Fruit fly (Drosophila melanogaster) whole organism, embryonic: ENCODE measurements around the gene CG10660.

ENCODE experiments used
- ATbp ChIP-seq: fragments of 200-800 bp; sonication (Bioruptor generic); optimal IDR thresholded peaks from 2 replicates; lab custom pipeline; 2017; ENCODE audit warnings: missing biosample characterization, mild to moderate bottlenecking, missing genetic modification characterization, missing genetic modification reagents
- Antp ChIP-seq: fragments of 200-800 bp; sonication (Bioruptor generic); optimal IDR thresholded peaks from 3 replicates; lab custom pipeline; 2016; ENCODE audit warnings: missing biosample characterization, missing genetic modification characterization
- CG11093 ChIP-seq: fragments of 200-800 bp; sonication (Bioruptor generic); IDR thresholded peaks from 3 replicates; pipeline ENCODE4 v1.3.6; 2022; ENCODE audit warnings: missing biosample characterization, missing genetic modification characterization
- CG11456 ChIP-seq: fragments of 200-800 bp; sonication (Bioruptor generic); IDR thresholded peaks from 3 replicates; pipeline ENCODE4 v1.3.6; 2022; ENCODE audit warnings: missing biosample characterization, missing genetic modification characterization
- CG12769 ChIP-seq: fragments of 200-800 bp; sonication (Bioruptor generic); optimal IDR thresholded peaks from 2 replicates; lab custom pipeline; 2019; ENCODE audit warnings: missing biosample characterization, mild to moderate bottlenecking, missing genetic modification characterization, moderate library complexity
- CG13775 ChIP-seq: fragments of 200-800 bp; sonication (Bioruptor generic); optimal IDR thresholded peaks from 3 replicates; lab custom pipeline; 2017; ENCODE audit warnings: missing biosample characterization, mild to moderate bottlenecking, missing genetic modification characterization
- CG2199 ChIP-seq: fragments of 200-800 bp; sonication (Bioruptor generic); IDR thresholded peaks from 3 replicates; pipeline ENCODE4 v1.3.6; 2022; ENCODE audit warnings: missing biosample characterization, missing genetic modification characterization
- CG2678 ChIP-seq: fragments of 200-800 bp; sonication (Bioruptor generic); optimal IDR thresholded peaks from 3 replicates; lab custom pipeline; 2019; ENCODE audit warnings: missing biosample characterization, mild to moderate bottlenecking, missing genetic modification characterization, moderate library complexity
- CG34224 ChIP-seq: fragments of 200-800 bp; sonication (Bioruptor generic); IDR thresholded peaks from 3 replicates; pipeline ENCODE4 v1.3.6; 2022; ENCODE audit warnings: missing biosample characterization, missing genetic modification characterization; ENCODE audit not compliant: partially characterized antibody
- CG4360 ChIP-seq: fragments of 200-800 bp; sonication (Bioruptor generic); IDR thresholded peaks from 2 replicates; pipeline ENCODE4 v1.3.6; 2022; ENCODE audit warnings: missing biosample characterization, missing genetic modification characterization
- CG8944 ChIP-seq: fragments of 200-800 bp; sonication (Bioruptor generic); optimal IDR thresholded peaks from 3 replicates; lab custom pipeline; 2016; ENCODE audit warnings: missing biosample characterization, missing genetic modification characterization
- CHES-1-like ChIP-seq: fragments of 200-800 bp; sonication (Bioruptor generic); optimal IDR thresholded peaks from 2 replicates; lab custom pipeline; 2016; ENCODE audit warnings: missing biosample characterization, missing genetic modification characterization
- CrebB ChIP-seq: fragments of 200-800 bp; sonication (Bioruptor generic); optimal IDR thresholded peaks from 3 replicates; lab custom pipeline; 2018; ENCODE audit warnings: missing biosample characterization, mild to moderate bottlenecking, missing genetic modification characterization
- Dfd ChIP-seq, 2 experiments: fragments of >200 bp; optimal IDR thresholded peaks; 2 replicates each; lab custom pipeline; 2017; ENCODE audit warnings: missing biosample characterization in 2 of 2, missing genetic modification characterization in 2 of 2
- Drgx ChIP-seq: fragments of 200-800 bp; sonication (Bioruptor generic); IDR thresholded peaks from 2 replicates; pipeline ENCODE4 v1.3.6; 2022; ENCODE audit warnings: missing biosample characterization, missing genetic modification characterization
- Ets65A ChIP-seq: fragments of 200-800 bp; sonication (Bioruptor generic); peaks from one replicate; lab custom pipeline; 2016; ENCODE audit warnings: missing biosample characterization, missing genetic modification characterization
- Fer2 ChIP-seq: fragments of 200-800 bp; sonication (Bioruptor generic); optimal IDR thresholded peaks from 2 replicates; lab custom pipeline; 2018; ENCODE audit warnings: missing biosample characterization, mild to moderate bottlenecking, missing genetic modification characterization, moderate library complexity
- H2.0 ChIP-seq: fragments of 200-800 bp; sonication (Bioruptor generic); IDR thresholded peaks from 2 replicates; pipeline ENCODE4 v1.3.6; 2022; ENCODE audit warnings: missing biosample characterization, missing genetic modification characterization
- Hr51 ChIP-seq, 2 experiments: fragments of 200-800 bp; sonication (Bioruptor generic); optimal IDR thresholded peaks; 2 replicates in 1 of 2; 3 replicates in 1 of 2; lab custom pipeline; 2016 to 2018; ENCODE audit warnings: missing biosample characterization in 2 of 2, missing genetic modification characterization in 2 of 2, mild to moderate bottlenecking in 1 of 2, moderate library complexity in 1 of 2
- Lhr ChIP-seq: fragments of 200-800 bp; sonication (Bioruptor generic); optimal IDR thresholded peaks from 3 replicates; lab custom pipeline; 2017; ENCODE audit warnings: mild to moderate bottlenecking, missing biosample characterization, missing genetic modification reagents, missing genetic modification characterization
- Med ChIP-seq: fragments of 200-800 bp; sonication (Bioruptor generic); peaks from one replicate; lab custom pipeline; 2016; ENCODE audit warnings: missing biosample characterization, missing genetic modification characterization, mild to moderate bottlenecking, inconsistent platforms, moderate library complexity
- Nf-YA ChIP-seq: fragments of 200-800 bp; sonication (Bioruptor generic); IDR thresholded peaks from 2 replicates; pipeline ENCODE4 v1.3.6; 2022; ENCODE audit warnings: missing biosample characterization, missing genetic modification characterization
- Pdp1 ChIP-seq, 2 experiments: fragments of 200-800 bp; sonication (Bioruptor generic); optimal IDR thresholded peaks; 3 replicates each; lab custom pipeline; 2016; ENCODE audit warnings: missing biosample characterization in 2 of 2, missing genetic modification characterization in 2 of 2, mild to moderate bottlenecking in 1 of 2, moderate library complexity in 1 of 2
- Sox102F ChIP-seq: fragments of 200-800 bp; sonication (Bioruptor generic); optimal IDR thresholded peaks from 2 replicates; lab custom pipeline; 2018; ENCODE audit warnings: missing biosample characterization, mild to moderate bottlenecking, missing genetic modification characterization, moderate library complexity
- Stat92E ChIP-seq, 3 experiments: fragments of >200 bp in 2 of 3; fragments of 200-800 bp in 1 of 3; sonication (Bioruptor generic) in 1 of 3; optimal IDR thresholded peaks; 2 replicates each; lab custom pipeline; 2017 to 2019; ENCODE audit warnings: missing biosample characterization in 3 of 3, missing genetic modification characterization in 3 of 3, mild to moderate bottlenecking in 1 of 3, moderate library complexity in 1 of 3
- Trl ChIP-seq, 3 experiments: fragments of >200 bp in 2 of 3; fragments of 200-800 bp in 1 of 3; sonication (Bioruptor generic) in 1 of 3; optimal IDR thresholded peaks; 2 replicates in 1 of 3; 3 replicates in 2 of 3; lab custom pipeline; 2016 to 2017; ENCODE audit warnings: missing biosample characterization in 1 of 3, missing genetic modification characterization in 1 of 3
- ab ChIP-seq: fragments of 200-800 bp; sonication (Bioruptor generic); optimal IDR thresholded peaks from 2 replicates; lab custom pipeline; 2016; ENCODE audit warnings: missing biosample characterization, missing genetic modification characterization
- al ChIP-seq: fragments of 200-800 bp; sonication (Bioruptor generic); IDR thresholded peaks from 2 replicates; pipeline ENCODE4 v1.3.6; 2022; ENCODE audit warnings: missing biosample characterization, missing genetic modification characterization
- bigmax ChIP-seq: fragments of 200-800 bp; sonication (Bioruptor generic); optimal IDR thresholded peaks from 2 replicates; lab custom pipeline; 2018; ENCODE audit warnings: missing biosample characterization, mild to moderate bottlenecking, missing genetic modification characterization
- bsh ChIP-seq, 2 experiments: fragments of 200-800 bp; sonication (Bioruptor generic); optimal IDR thresholded peaks; 2 replicates each; lab custom pipeline; 2017 to 2018; ENCODE audit warnings: mild to moderate bottlenecking in 2 of 2, missing biosample characterization in 2 of 2, missing genetic modification characterization in 2 of 2, moderate library complexity in 1 of 2
- cad ChIP-seq: fragments of >200 bp; optimal IDR thresholded peaks from 2 replicates; lab custom pipeline; 2017; ENCODE audit warnings: missing biosample characterization, missing genetic modification characterization
- cg ChIP-seq: fragments of 200-800 bp; sonication (Bioruptor generic); optimal IDR thresholded peaks from 3 replicates; lab custom pipeline; 2019; ENCODE audit warnings: missing biosample characterization, mild to moderate bottlenecking, missing genetic modification characterization, moderate library complexity
- chinmo ChIP-seq: fragments of 200-800 bp; sonication (Bioruptor generic); IDR thresholded peaks from 4 replicates; pipeline ENCODE4 v1.3.6; 2022; ENCODE audit warnings: missing biosample characterization, missing genetic modification characterization; ENCODE audit not compliant: partially characterized antibody
- gsb-n ChIP-seq: fragments of 200-800 bp; sonication (Bioruptor generic); optimal IDR thresholded peaks from 3 replicates; lab custom pipeline; 2018; ENCODE audit warnings: missing biosample characterization, mild to moderate bottlenecking, missing genetic modification characterization
- hbn ChIP-seq: fragments of 200-800 bp; sonication (Bioruptor generic); IDR thresholded peaks from 2 replicates; pipeline ENCODE4 v1.3.6; 2022; ENCODE audit warnings: missing biosample characterization, missing genetic modification characterization; ENCODE audit not compliant: partially characterized antibody
- nom ChIP-seq: fragments of 200-800 bp; sonication (Bioruptor generic); optimal IDR thresholded peaks from 2 replicates; lab custom pipeline; 2017; ENCODE audit warnings: missing biosample characterization, missing genetic modification characterization, mild to moderate bottlenecking, moderate library complexity, missing genetic modification reagents
- sens ChIP-seq: fragments of 200-800 bp; sonication (Bioruptor generic); peaks from one replicate; lab custom pipeline; 2016; ENCODE audit warnings: missing biosample characterization, missing genetic modification characterization
- slp2 ChIP-seq: fragments of 200-800 bp; sonication (Bioruptor generic); optimal IDR thresholded peaks from 2 replicates; lab custom pipeline; 2016; ENCODE audit warnings: missing biosample characterization, missing genetic modification characterization

Gene CG10660

DNA sequence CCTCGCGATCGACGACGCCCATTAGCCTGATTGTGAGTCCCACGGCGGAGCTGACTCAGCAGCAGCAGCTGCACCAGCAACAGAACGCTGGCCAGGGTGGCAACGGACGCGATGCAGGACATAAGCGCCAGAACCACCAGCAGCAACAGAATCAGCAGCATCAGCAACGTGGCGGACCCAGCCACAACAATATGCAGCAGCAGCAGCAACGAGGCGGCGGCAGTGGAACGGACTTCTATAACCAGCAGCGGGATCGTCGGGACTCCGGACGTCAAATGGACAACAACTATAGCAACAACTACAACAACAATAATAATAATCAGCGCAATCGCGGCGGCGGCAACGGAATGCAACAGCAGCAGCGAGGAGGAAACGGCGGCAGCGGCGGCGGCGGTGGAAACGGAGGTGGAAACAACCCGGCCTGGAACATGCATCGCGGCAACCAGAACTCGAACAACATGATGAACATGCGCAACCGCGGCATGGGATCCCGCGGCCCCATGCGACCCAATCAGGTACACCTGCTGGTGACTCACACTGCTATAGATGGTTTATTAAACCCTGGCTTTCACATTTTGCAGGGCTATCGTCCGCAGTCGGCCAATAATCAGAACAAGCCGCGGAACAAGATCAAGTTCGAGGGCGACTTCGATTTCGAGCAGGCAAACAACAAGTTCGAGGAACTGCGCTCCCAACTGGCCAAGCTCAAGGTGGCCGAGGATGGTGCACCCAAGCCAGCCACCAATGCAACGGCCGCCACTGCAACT lies 27.1 kb upstream of the CG10660 start:
- TF ChIP-seq CG8944 (GFP tag; lab: Kevin White, UChicago): peak; percentile 16
- TF ChIP-seq ab: no peak
- TF ChIP-seq CG2678 (tag; lab: Kevin White, UChicago): no peak
- 0 out of 2 replicates have a peak, but pooled peaks have one; percentile 12 for TF ChIP-seq al (GFP tag; lab: Robert Waterston, UW)
- TF ChIP-seq Stat92E (GFP tag; optimal IDR thresholded peaks at IDR 0.05; lab: Kevin White, UChicago): no peak
- 0 out of 2 replicates have a peak, but pooled peaks have one; percentile 11 for TF ChIP-seq H2.0 (GFP tag; lab: Robert Waterston, UW)
- TF ChIP-seq Dfd (GFP tag; optimal IDR thresholded peaks at IDR 0.05; lab: Kevin White, UChicago): peak in 1 of 2 experiments; percentile 81
- TF ChIP-seq Hr51 (GFP tag; optimal IDR thresholded peaks at IDR 0.05; lab: Kevin White, UChicago): peak in 1 of 2 experiments; percentile 12
- 0 out of 2 replicates have a peak, but pooled peaks have one; percentile 22 for TF ChIP-seq Nf-YA (GFP tag; lab: Robert Waterston, UW)
- no peak for TF ChIP-seq CHES-1-like
- TF ChIP-seq CG11456 (GFP tag; lab: Robert Waterston, UW): 0 out of 3 replicates have a peak, but pooled peaks have one; percentile 58
- peak; percentile 66 for TF ChIP-seq Med (GFP tag; lab: Kevin White, UChicago)
- peak; percentile 21 for TF ChIP-seq sens
- no peak for TF ChIP-seq Lhr (GFP tag; lab: Kevin White, UChicago)
- no peak for TF ChIP-seq slp2
- TF ChIP-seq Trl (optimal IDR thresholded peaks at IDR 0.05; lab: Kevin White, UChicago): no peak
- no peak for TF ChIP-seq Trl (GFP tag; optimal IDR thresholded peaks at IDR 0.05; lab: Kevin White, UChicago)
- TF ChIP-seq Sox102F: no peak
- TF ChIP-seq gsb-n: no peak
- peak; percentile 64 for TF ChIP-seq Ets65A (GFP tag; lab: Kevin White, UChicago)
- TF ChIP-seq, all 482 proteins: peak for 10

- no peak for TF ChIP-seq CG11093 (GFP tag; lab: Robert Waterston, UW)
- TF ChIP-seq ATbp (GFP tag; lab: Kevin White, UChicago): peak; percentile 43
- TF ChIP-seq cg (GFP tag; lab: Kevin White, UChicago): peak; percentile 14
- TF ChIP-seq Pdp1 (GFP tag; optimal IDR thresholded peaks at IDR 0.05; lab: Kevin White, UChicago): peak in 1 of 2 experiments; percentile 85
- peak; percentile 84 for TF ChIP-seq bigmax (GFP tag; lab: Kevin White, UChicago)
- peak; percentile 69 to 73 for TF ChIP-seq Trl (optimal IDR thresholded peaks at IDR 0.05; lab: Kevin White, UChicago)
- no peak for TF ChIP-seq Trl (GFP tag; optimal IDR thresholded peaks at IDR 0.05; lab: Kevin White, UChicago)
- TF ChIP-seq chinmo (GFP tag; lab: Robert Waterston, UW): 0 out of 4 replicates have a peak, but pooled peaks have one; percentile 35
- no peak for TF ChIP-seq CG13775
- peak in 1 of 2 experiments; percentile 89 for TF ChIP-seq bsh (GFP tag; optimal IDR thresholded peaks at IDR 0.05; lab: Kevin White, UChicago)
- 0 out of 3 replicates have a peak, but pooled peaks have one; percentile 7 for TF ChIP-seq CG2199 (GFP tag; lab: Robert Waterston, UW)
- peak; percentile 95 for TF ChIP-seq nom (GFP tag; lab: Kevin White, UChicago)
- TF ChIP-seq CrebB (tag; lab: Kevin White, UChicago): no peak
- TF ChIP-seq CG34224 (GFP tag; lab: Robert Waterston, UW): 0 out of 3 replicates have a peak, but pooled peaks have one; percentile 14
- TF ChIP-seq Drgx (GFP tag; lab: Robert Waterston, UW): peak; percentile 72
- TF ChIP-seq Fer2 (tag; lab: Kevin White, UChicago): no peak
- no peak for TF ChIP-seq Antp (GFP tag; lab: Kevin White, UChicago)
- no peak for TF ChIP-seq cad
- TF ChIP-seq CG12769: peak; percentile 24
- peak; percentile 15; the same call in 1 of the 2 replicates for TF ChIP-seq hbn (GFP tag; lab: Robert Waterston, UW)
- TF ChIP-seq CG4360 (GFP tag; lab: Robert Waterston, UW): peak; percentile 68
These were observed 25.4 kb upstream of the CG10660 start for dm6 chr3L:12515691-12516455.
